Worm (Caenorhabditis elegans): ENCODE results near the gene F40G9.18.
A peak's percentile ranks its signal among the peaks of the same experiment; 100 is the strongest.
"Not testable (repeated sequence)": the region's sequence is repeated elsewhere in the genome, so short reads cannot be mapped to it uniquely, and the experiment has no call there.

F40G9.18 gene

ce11 chrIII:121983-122449, 47.4 kb downstream of the F40G9.18 start, which contains the start of gene C29F9.12:
C29F9.12 (minus strand) TSS chrIII:122033.
- TF ChIP-seq nhr-77 (tag; optimal IDR thresholded peaks at IDR 0.05); fos-1 (tag; optimal IDR thresholded peaks at IDR 0.05); lin-14 (GFP tag; optimal IDR thresholded peaks at IDR 0.05): not testable (repeated sequence)

DNA sequence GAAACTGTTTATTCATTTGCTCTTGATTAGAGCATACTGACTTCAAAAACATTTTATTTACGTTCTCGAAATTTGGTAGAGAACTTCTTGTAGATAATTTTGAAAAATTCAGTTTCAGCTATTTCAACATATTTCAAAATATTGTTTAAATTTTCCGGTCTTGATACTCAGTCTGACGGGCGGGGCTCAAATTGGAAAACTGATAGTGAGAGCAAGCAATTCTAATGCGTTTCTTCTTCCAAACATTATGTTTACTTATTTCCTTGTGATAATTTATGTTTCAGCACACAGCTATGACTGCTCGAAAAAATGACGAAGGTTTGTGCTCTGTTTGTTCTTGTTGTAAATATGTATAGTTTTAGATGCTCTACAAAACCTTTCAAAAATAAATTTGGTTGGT, 49.2 kb downstream of the F40G9.18 start, which contains the start of gene pals-24:
Gene pals-24 (plus strand): TSS at position 237 of the 400 bp plus-strand sequence.
- TF ChIP-seq elt-2 (tag; optimal IDR thresholded peaks at IDR 0.05): peak; percentile 56
- TF ChIP-seq efl-1 (optimal IDR thresholded peaks at IDR 0.05): no peak
- TF ChIP-seq efl-1 (GFP tag; optimal IDR thresholded peaks at IDR 0.05 in 1 of 2): peak in 1 of 2 experiments; percentile 79
- TF ChIP-seq lin-35 (GFP tag; optimal IDR thresholded peaks at IDR 0.05): peak in 1 of 2 experiments; percentile 14
- TF ChIP-seq fkh-10 (GFP tag; optimal IDR thresholded peaks at IDR 0.05): no peak

ce11 chrIII:117857-118256, 51.5 kb downstream of the F40G9.18 start:
- no peak for TF ChIP-seq isw-1 (GFP tag; IDR thresholded peaks at IDR 0.05)
- TF ChIP-seq pax-3 (tag; optimal IDR thresholded peaks at IDR 0.05): no peak

Measured in whole organism, L1 larva.